Worm (Caenorhabditis elegans) whole organism, L4 larva: ENCODE measurements around the gene clec-185.

Source experiments
- F10B5.3 ChIP-seq: sonication (generic microtip); optimal IDR thresholded peaks from 2 replicates; lab custom pipeline; 2016; ENCODE audit warnings: mild to moderate bottlenecking, missing genetic modification characterization, missing compliant biosample characterization
- F37D6.2 ChIP-seq: sonication (generic microtip); optimal IDR thresholded peaks from 2 replicates; lab custom pipeline; 2016; ENCODE audit warnings: mild to moderate bottlenecking, missing genetic modification characterization, missing compliant biosample characterization
- T20F7.1 ChIP-seq: fragments of 200-800 bp; sonication (Bioruptor generic); optimal IDR thresholded peaks from 2 replicates; lab custom pipeline; 2018; ENCODE audit warnings: mild to moderate bottlenecking, missing genetic modification characterization, missing compliant biosample characterization
- ZK546.5 ChIP-seq, 2 experiments: sonication (generic microtip); optimal IDR thresholded peaks; 2 replicates each; lab custom pipeline; 2017; ENCODE audit warnings: missing biosample characterization in 2 of 2, missing genetic modification characterization in 2 of 2
- ama-1 ChIP-seq: fragments of 150-350 bp; optimal IDR thresholded peaks from 2 replicates; lab custom pipeline; 2014; ENCODE audit warnings: inconsistent platforms, mixed read lengths
- arid-1 ChIP-seq: fragments of 200-800 bp; sonication (Bioruptor generic); conservative IDR thresholded peaks from 2 replicates; pipeline ENCODE4 v1.3.6; 2022; ENCODE audit warnings: missing genetic modification reagents, missing genetic modification characterization, missing compliant biosample characterization
- ceh-62 ChIP-seq: sonication (generic microtip); optimal IDR thresholded peaks from 2 replicates; lab custom pipeline; 2017; ENCODE audit warnings: missing biosample characterization, missing genetic modification characterization
- cey-2 ChIP-seq: sonication (generic microtip); optimal IDR thresholded peaks from 3 replicates; lab custom pipeline; 2017; ENCODE audit warnings: missing genetic modification characterization, mild to moderate bottlenecking, missing compliant biosample characterization, antibody characterized with exemption, borderline replicate concordance; ENCODE audit not compliant: insufficient read depth
- daf-12 ChIP-seq: fragments of 150-350 bp; optimal IDR thresholded peaks from 2 replicates; lab custom pipeline; 2014; ENCODE audit warnings: missing biosample characterization, missing genetic modification reagents, missing genetic modification characterization
- dmd-9 ChIP-seq: fragments of 200-800 bp; sonication (Bioruptor generic); IDR thresholded peaks from 2 replicates; pipeline ENCODE4 v1.3.6; 2022; ENCODE audit warnings: missing genetic modification reagents, missing genetic modification characterization, missing compliant biosample characterization
- dpl-1 ChIP-seq: fragments of 150-350 bp; optimal IDR thresholded peaks from 2 replicates; lab custom pipeline; 2014; ENCODE audit warnings: missing biosample characterization, missing genetic modification reagents, missing genetic modification characterization
- duxl-1 ChIP-seq: sonication (generic microtip); optimal IDR thresholded peaks from 2 replicates; lab custom pipeline; 2016; ENCODE audit warnings: mild to moderate bottlenecking, missing genetic modification characterization, moderate library complexity, missing compliant biosample characterization; ENCODE audit not compliant: poor library complexity
- fkh-10 ChIP-seq: fragments of 150-350 bp; optimal IDR thresholded peaks from 2 replicates; lab custom pipeline; 2014; ENCODE audit warnings: missing biosample characterization, missing genetic modification reagents, missing genetic modification characterization
- fos-1 ChIP-seq: fragments of 150-350 bp; optimal IDR thresholded peaks from 2 replicates; lab custom pipeline; 2014; ENCODE audit warnings: missing biosample characterization, missing genetic modification characterization
- hmg-1.1 ChIP-seq: fragments of 200-800 bp; sonication (Bioruptor generic); IDR thresholded peaks from 2 replicates; pipeline ENCODE4 v1.3.6; 2022; ENCODE audit warnings: missing genetic modification reagents, missing genetic modification characterization, missing compliant biosample characterization
- lin-1 ChIP-seq: fragments of 200-800 bp; sonication (Bioruptor generic); IDR thresholded peaks from 2 replicates; pipeline ENCODE4 v1.3.6; 2022; ENCODE audit warnings: missing genetic modification reagents, missing genetic modification characterization, missing compliant biosample characterization
- lin-13 ChIP-seq: fragments of 150-350 bp; optimal IDR thresholded peaks from 2 replicates; lab custom pipeline; 2014; ENCODE audit warnings: missing biosample characterization, missing genetic modification reagents, missing genetic modification characterization
- lin-15B ChIP-seq: fragments of 150-350 bp; sonication (generic microtip); optimal IDR thresholded peaks from 3 replicates; lab custom pipeline; 2014; ENCODE audit warnings: missing biosample characterization, missing genetic modification characterization
- lin-29 ChIP-seq: fragments of 200-800 bp; sonication (Bioruptor generic); IDR thresholded peaks from 2 replicates; pipeline ENCODE4 v1.3.6; 2022; ENCODE audit warnings: missing genetic modification reagents, missing genetic modification characterization, missing compliant biosample characterization
- lin-39 ChIP-seq: fragments of 150-350 bp; optimal IDR thresholded peaks from 2 replicates; lab custom pipeline; 2014; ENCODE audit warnings: missing biosample characterization, missing genetic modification reagents, missing genetic modification characterization
- lir-3 ChIP-seq: sonication (generic microtip); optimal IDR thresholded peaks from 2 replicates; lab custom pipeline; 2016; ENCODE audit warnings: mild to moderate bottlenecking, missing genetic modification characterization, missing compliant biosample characterization
- mdt-29 ChIP-seq: fragments of 200-800 bp; sonication (Bioruptor generic); IDR thresholded peaks from 2 replicates; pipeline ENCODE4 v1.3.6; 2022; ENCODE audit warnings: missing genetic modification reagents, missing genetic modification characterization, missing compliant biosample characterization
- mep-1 ChIP-seq: fragments of 150-350 bp; sonication (generic microtip); optimal IDR thresholded peaks from 3 replicates; lab custom pipeline; 2014; ENCODE audit warnings: missing biosample characterization, missing genetic modification characterization
- mes-2 ChIP-seq: sonication (generic microtip); optimal IDR thresholded peaks from 2 replicates; lab custom pipeline; 2016; ENCODE audit warnings: missing genotype, mild to moderate bottlenecking, missing genetic modification characterization, missing compliant biosample characterization; ENCODE audit not compliant: poor library complexity, severe bottlenecking
- mxl-2 ChIP-seq: fragments of 200-800 bp; sonication (Bioruptor generic); conservative IDR thresholded peaks from 2 replicates; pipeline ENCODE4 v1.3.6; 2022; ENCODE audit warnings: missing genetic modification reagents, missing genetic modification characterization, missing compliant biosample characterization
- nhr-10 ChIP-seq: fragments of 150-350 bp; optimal IDR thresholded peaks from 2 replicates; lab custom pipeline; 2014; ENCODE audit warnings: missing biosample characterization, missing genetic modification characterization
- nhr-6 ChIP-seq: fragments of 150-350 bp; optimal IDR thresholded peaks from 2 replicates; lab custom pipeline; 2014; ENCODE audit warnings: missing biosample characterization, missing genetic modification characterization
- nhr-77 ChIP-seq: fragments of 150-350 bp; optimal IDR thresholded peaks from 2 replicates; lab custom pipeline; 2014; ENCODE audit warnings: missing biosample characterization, missing genetic modification characterization
- saeg-2 ChIP-seq: fragments of 200-800 bp; sonication (Bioruptor generic); IDR thresholded peaks from 2 replicates; pipeline ENCODE4 v1.3.6; 2022; ENCODE audit warnings: missing genetic modification reagents, missing genetic modification characterization, missing compliant biosample characterization
- snpc-4 ChIP-seq: fragments of 150-350 bp; optimal IDR thresholded peaks from 2 replicates; lab custom pipeline; 2014; ENCODE audit warnings: missing biosample characterization, missing genetic modification characterization
- spr-3 ChIP-seq: fragments of 200-800 bp; sonication (Bioruptor generic); optimal IDR thresholded peaks from 2 replicates; lab custom pipeline; 2018; ENCODE audit warnings: mild to moderate bottlenecking, missing genetic modification characterization, missing compliant biosample characterization
- tag-97 ChIP-seq: fragments of 200-800 bp; sonication (Bioruptor generic); IDR thresholded peaks from 2 replicates; pipeline ENCODE4 v1.3.6; 2022; ENCODE audit warnings: missing genetic modification characterization, missing compliant biosample characterization
- unc-39 ChIP-seq: sonication (generic microtip); optimal IDR thresholded peaks from 2 replicates; lab custom pipeline; 2017; ENCODE audit warnings: missing biosample characterization, missing genetic modification characterization
- unc-62 ChIP-seq, 3 experiments: fragments of 150-350 bp in 1 of 3; sonication (generic microtip); optimal IDR thresholded peaks in 2 of 3; peaks in 1 of 3; 1 replicate in 1 of 3; 2 replicates in 2 of 3; lab custom pipeline; 2014 to 2017; ENCODE audit warnings: missing biosample characterization in 3 of 3, missing genetic modification characterization in 3 of 3, missing genetic modification reagents in 3 of 3, missing genotype in 1 of 3
- vab-7 ChIP-seq: fragments of 200-800 bp; sonication (Bioruptor generic); IDR thresholded peaks from 2 replicates; pipeline ENCODE4 v1.3.6; 2022; ENCODE audit warnings: missing genetic modification reagents, missing genetic modification characterization, missing compliant biosample characterization
- zfp-2 ChIP-seq: sonication (generic microtip); optimal IDR thresholded peaks from 2 replicates; lab custom pipeline; 2016; ENCODE audit warnings: mild to moderate bottlenecking, missing genetic modification characterization, missing compliant biosample characterization
- zfp-3 ChIP-seq: fragments of 200-800 bp; sonication (Bioruptor generic); conservative IDR thresholded peaks from 2 replicates; pipeline ENCODE4 v1.3.6; 2022; ENCODE audit warnings: missing genetic modification reagents, missing genetic modification characterization, missing compliant biosample characterization
- zip-11 ChIP-seq: fragments of 200-800 bp; sonication (Bioruptor generic); IDR thresholded peaks from 2 replicates; pipeline ENCODE4 v1.3.6; 2022; ENCODE audit warnings: missing genetic modification characterization, missing compliant biosample characterization
- ztf-7 ChIP-seq: fragments of 150-350 bp; optimal IDR thresholded peaks from 2 replicates; lab custom pipeline; 2014; ENCODE audit warnings: missing biosample characterization, missing genetic modification characterization

clec-185 gene

DNA sequence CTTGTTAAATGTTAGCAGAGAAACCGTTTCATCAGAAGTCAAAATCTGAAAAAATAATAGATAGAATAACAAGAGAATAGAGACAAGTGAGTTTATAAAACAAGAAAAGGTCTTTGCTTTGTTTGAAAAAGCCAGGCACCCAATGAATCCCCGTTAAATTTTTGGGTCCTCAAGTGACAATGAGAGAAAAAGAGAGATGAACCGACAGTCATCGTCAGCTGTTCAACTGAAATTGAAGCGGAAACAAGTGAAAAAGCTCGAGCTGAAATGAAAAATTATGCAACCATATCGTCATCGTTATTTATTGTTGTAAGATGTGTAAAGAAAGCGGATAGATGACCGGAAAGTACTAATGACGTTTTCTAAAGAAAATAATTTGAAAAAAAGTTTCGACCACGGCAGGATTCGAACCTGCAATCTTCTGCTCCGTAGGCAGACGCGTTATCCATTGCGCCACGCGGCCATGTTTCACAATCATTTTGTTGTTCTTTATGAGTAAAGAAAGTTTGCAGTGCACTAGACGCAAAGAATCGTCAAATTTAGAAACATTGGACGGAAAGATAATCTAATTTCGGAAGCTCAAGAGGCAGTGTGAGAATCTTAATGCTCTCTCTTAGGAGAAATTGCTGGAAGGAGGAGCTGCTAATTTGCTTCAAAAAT lies 20.8 kb upstream of the clec-185 start, which contains the start of gene F08G5.3 (continued):
- TF ChIP-seq duxl-1 (tag; lab: Kevin White, UChicago) (peak; percentile 37), zfp-2 (tag; lab: Kevin White, UChicago) (no peak), mep-1 (tag; lab: Kevin White, UChicago) (peak; percentile 49), lin-29 (no peak), mxl-2 (GFP tag; lab: Robert Waterston, UW) (0 out of 2 replicates have a peak, but pooled peaks have one; percentile 34), lin-13 (GFP tag; lab: Kevin White, UChicago) (no peak), unc-39 (tag; lab: Kevin White, UChicago) (no peak), mdt-29 (GFP tag; lab: Robert Waterston, UW) (peak; percentile 72; the same call in 1 of the 2 replicates), lin-15B (tag; lab: Kevin White, UChicago) (no peak), hmg-1.1 (GFP tag; lab: Robert Waterston, UW) (peak; percentile 76), lir-3 (tag; lab: Kevin White, UChicago) (peak; percentile 49), F10B5.3 (tag; lab: Kevin White, UChicago) (no peak), lin-1 (peak; percentile 55; the same call in 1 of the 2 replicates), unc-62 (GFP tag; optimal IDR thresholded peaks at IDR 0.05 in 1 of 2; lab: Kevin White, UChicago) (no peak), unc-62 (tag; optimal IDR thresholded peaks at IDR 0.05; lab: Kevin White, UChicago) (no peak), ZK546.5 (tag; optimal IDR thresholded peaks at IDR 0.05; lab: Kevin White, UChicago) (no peak), mes-2 (peak; percentile 73), T20F7.1 (GFP tag; lab: Kevin White, UChicago) (peak; percentile 41), cey-2 (tag; lab: Kevin White, UChicago) (no peak), nhr-10 (no peak), lin-39 (no peak), dmd-9 (peak; percentile 74; the same call in 1 of the 2 replicates), F37D6.2 (tag; lab: Kevin White, UChicago) (no peak), snpc-4 (tag; lab: Kevin White, UChicago) (no peak), tag-97 (GFP tag; lab: Robert Waterston, UW) (no peak), nhr-6 (peak; percentile 50), ama-1 (lab: Kevin White, UChicago) (no peak), spr-3 (peak; percentile 53)

- TF ChIP-seq ztf-7 (tag; lab: Kevin White, UChicago), result no peak
- TF ChIP-seq nhr-77, result no peak
- peak; percentile 14 for TF ChIP-seq mep-1 (tag; lab: Kevin White, UChicago)
- peak; percentile 54 for TF ChIP-seq fkh-10 (GFP tag; lab: Kevin White, UChicago)
- TF ChIP-seq zfp-2 (tag; lab: Kevin White, UChicago), result no peak
- TF ChIP-seq dmd-9, result no peak
- TF ChIP-seq zfp-3 (GFP tag; lab: Robert Waterston, UW), result no peak
- TF ChIP-seq daf-12 (tag; lab: Kevin White, UChicago), result no peak
- no peak for TF ChIP-seq saeg-2
- TF ChIP-seq fos-1 (tag; lab: Kevin White, UChicago), result no peak
- TF ChIP-seq vab-7 (GFP tag; lab: Robert Waterston, UW), result no peak
- TF ChIP-seq arid-1 (GFP tag; lab: Robert Waterston, UW), result no peak
- no peak for TF ChIP-seq ceh-62 (tag; lab: Kevin White, UChicago)
- no peak for TF ChIP-seq dpl-1 (GFP tag; lab: Kevin White, UChicago)
- TF ChIP-seq zip-11 (GFP tag; lab: Robert Waterston, UW), result no peak
Observed at ce11 chrIV:12419291-12419690, 19.2 kb upstream of the clec-185 start.
